Fruit fly (Drosophila melanogaster) S2 (cell line): Measurements from ENCODE around the gene CG13108.

Experiments
- CG8478 ChIP-seq: fragments of >200 bp; optimal IDR thresholded peaks from 2 replicates; lab custom pipeline; 2018
- CTCF ChIP-seq, 2 experiments: fragments of >200 bp; optimal IDR thresholded peaks; 2 replicates each; lab custom pipeline; 2018

DNA sequence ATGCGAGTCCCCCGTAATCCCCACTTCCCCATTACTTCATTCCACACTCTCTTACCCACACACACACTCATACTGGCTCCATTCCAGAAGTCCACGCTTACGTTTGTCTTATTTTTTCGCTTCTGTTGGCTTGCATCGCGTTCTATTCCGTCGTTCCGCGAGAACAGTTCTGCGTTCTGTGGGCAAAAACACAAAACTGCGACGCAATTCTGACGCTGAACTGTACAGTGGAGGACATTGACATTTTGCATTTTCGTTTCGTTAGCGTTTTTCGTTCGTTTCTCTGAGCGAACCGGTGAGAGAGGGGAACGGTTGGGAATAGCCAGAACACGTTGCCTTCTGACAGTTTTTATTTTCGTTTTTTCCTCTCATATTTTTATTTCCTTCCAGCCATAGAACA is 39.4 kb downstream of the CG13108 start:
- TF ChIP-seq CTCF (optimal IDR thresholded peaks at IDR 0.05; lab: Kevin White, UChicago) (peak in 1 of 2 experiments; percentile 39), CG8478 (no peak)
